Fruit fly (Drosophila melanogaster) whole organism, embryonic: ENCODE measurements around the gene Art2.

ENCODE experiments used
- CG1233 ChIP-seq: fragments of 200-800 bp; sonication (Bioruptor generic); optimal IDR thresholded peaks from 4 replicates; lab custom pipeline; 2018; ENCODE audit warnings: missing biosample characterization, mild to moderate bottlenecking, missing genetic modification characterization
- CG12659 ChIP-seq: fragments of 200-800 bp; sonication (Bioruptor generic); optimal IDR thresholded peaks from 3 replicates; lab custom pipeline; 2017; ENCODE audit warnings: mild to moderate bottlenecking, missing biosample characterization, missing genetic modification reagents, missing genetic modification characterization
- CG14965 ChIP-seq: fragments of 200-800 bp; sonication (Bioruptor generic); optimal IDR thresholded peaks from 2 replicates; lab custom pipeline; 2016; ENCODE audit warnings: missing biosample characterization, missing genetic modification characterization, borderline replicate concordance
- CG16779 ChIP-seq: fragments of 200-800 bp; sonication (Bioruptor generic); IDR thresholded peaks from 2 replicates; pipeline ENCODE4 v1.3.6; 2022; ENCODE audit warnings: missing biosample characterization, missing genetic modification characterization
- CG18262 ChIP-seq: fragments of 200-800 bp; optimal IDR thresholded peaks from 3 replicates; lab custom pipeline; 2019; ENCODE audit warnings: missing biosample characterization, mild to moderate bottlenecking, missing genetic modification characterization, moderate library complexity
- CG2202 ChIP-seq: fragments of 200-800 bp; sonication (Bioruptor generic); optimal IDR thresholded peaks from 2 replicates; lab custom pipeline; 2018; ENCODE audit warnings: missing biosample characterization, mild to moderate bottlenecking, missing genetic modification characterization
- CG2889 ChIP-seq: fragments of 200-800 bp; sonication (Bioruptor generic); IDR thresholded peaks from 3 replicates; pipeline ENCODE4 v1.3.6; 2022; ENCODE audit warnings: missing biosample characterization, missing genetic modification characterization
- CG7963 ChIP-seq: fragments of 200-800 bp; sonication (Bioruptor generic); IDR thresholded peaks from 3 replicates; pipeline ENCODE4 v1.3.6; 2022; ENCODE audit warnings: missing biosample characterization, missing genetic modification characterization; ENCODE audit not compliant: partially characterized antibody
- CG8478 ChIP-seq: fragments of >200 bp; optimal IDR thresholded peaks from 2 replicates; lab custom pipeline; 2018
- CG9609 ChIP-seq: fragments of 200-800 bp; sonication (Bioruptor generic); optimal IDR thresholded peaks from 3 replicates; lab custom pipeline; 2016; ENCODE audit warnings: missing biosample characterization, missing genetic modification characterization
- CG9817 ChIP-seq: fragments of 200-800 bp; sonication (Bioruptor generic); optimal IDR thresholded peaks from 2 replicates; lab custom pipeline; 2018; ENCODE audit warnings: missing biosample characterization, mild to moderate bottlenecking, missing genetic modification characterization, moderate library complexity
- Chrac-16 ChIP-seq: fragments of 200-800 bp; sonication (Bioruptor generic); optimal IDR thresholded peaks from 3 replicates; lab custom pipeline; 2016; ENCODE audit warnings: missing biosample characterization, missing genetic modification characterization
- CoRest ChIP-seq: fragments of 200-800 bp; sonication (Bioruptor generic); optimal IDR thresholded peaks from 3 replicates; lab custom pipeline; 2018; ENCODE audit warnings: missing biosample characterization, mild to moderate bottlenecking, missing genetic modification characterization, moderate library complexity
- Deaf1 ChIP-seq: fragments of 200-800 bp; optimal IDR thresholded peaks from 3 replicates; lab custom pipeline; 2019; ENCODE audit warnings: missing biosample characterization, mild to moderate bottlenecking, missing genetic modification characterization, moderate library complexity
- Doc3 ChIP-seq: fragments of 200-800 bp; sonication (Bioruptor generic); IDR thresholded peaks from 3 replicates; pipeline ENCODE4 v1.3.6; 2022; ENCODE audit warnings: missing biosample characterization, missing genetic modification characterization; ENCODE audit not compliant: partially characterized antibody
- Drgx ChIP-seq: fragments of 200-800 bp; sonication (Bioruptor generic); IDR thresholded peaks from 2 replicates; pipeline ENCODE4 v1.3.6; 2022; ENCODE audit warnings: missing biosample characterization, missing genetic modification characterization
- E2f2 ChIP-seq: fragments of 200-800 bp; sonication (Bioruptor generic); IDR thresholded peaks from 2 replicates; pipeline ENCODE4 v1.3.6; 2022; ENCODE audit warnings: missing biosample characterization, missing genetic modification characterization
- Fer1 ChIP-seq: fragments of 200-800 bp; sonication (Bioruptor generic); optimal IDR thresholded peaks from 2 replicates; lab custom pipeline; 2017; ENCODE audit warnings: missing biosample characterization, mild to moderate bottlenecking, missing genetic modification characterization
- H15 ChIP-seq: fragments of 200-800 bp; sonication (Bioruptor generic); IDR thresholded peaks from 3 replicates; pipeline ENCODE4 v1.3.6; 2022; ENCODE audit warnings: missing biosample characterization, missing genetic modification characterization
- Hmx ChIP-seq: fragments of 200-800 bp; sonication (Bioruptor generic); optimal IDR thresholded peaks from 2 replicates; lab custom pipeline; 2016; ENCODE audit warnings: missing biosample characterization, missing genetic modification characterization
- Lhr ChIP-seq: fragments of 200-800 bp; sonication (Bioruptor generic); optimal IDR thresholded peaks from 3 replicates; lab custom pipeline; 2017; ENCODE audit warnings: mild to moderate bottlenecking, missing biosample characterization, missing genetic modification reagents, missing genetic modification characterization
- Lpt ChIP-seq: fragments of >200 bp; optimal IDR thresholded peaks from 2 replicates; lab custom pipeline; 2018; ENCODE audit warnings: missing biosample characterization, missing genetic modification characterization
- Mad ChIP-seq: fragments of 200-800 bp; sonication (Bioruptor generic); optimal IDR thresholded peaks from 2 replicates; lab custom pipeline; 2016; ENCODE audit warnings: missing biosample characterization, missing genetic modification characterization
- Mes4 ChIP-seq: fragments of 200-800 bp; sonication (Bioruptor generic); optimal IDR thresholded peaks from 2 replicates; lab custom pipeline; 2016; ENCODE audit warnings: missing biosample characterization, missing genetic modification characterization
- NK7.1 ChIP-seq: fragments of 200-800 bp; sonication (Bioruptor generic); optimal IDR thresholded peaks from 3 replicates; lab custom pipeline; 2016; ENCODE audit warnings: missing biosample characterization, missing genetic modification characterization
- Opbp ChIP-seq: fragments of 200-800 bp; sonication (Bioruptor generic); IDR thresholded peaks from 3 replicates; pipeline ENCODE4 v1.3.6; 2022; ENCODE audit warnings: missing biosample characterization, missing genetic modification characterization; ENCODE audit not compliant: partially characterized antibody
- Ravus ChIP-seq: fragments of 200-800 bp; sonication (Bioruptor generic); IDR thresholded peaks from 2 replicates; pipeline ENCODE4 v1.3.6; 2022; ENCODE audit warnings: missing biosample characterization, missing genetic modification characterization
- Sry-δ ChIP-seq: fragments of 200-800 bp; sonication (Bioruptor generic); optimal IDR thresholded peaks from 2 replicates; lab custom pipeline; 2016; ENCODE audit warnings: missing biosample characterization, missing genetic modification characterization
- ab ChIP-seq: fragments of 200-800 bp; sonication (Bioruptor generic); optimal IDR thresholded peaks from 2 replicates; lab custom pipeline; 2016; ENCODE audit warnings: missing biosample characterization, missing genetic modification characterization
- crol ChIP-seq: fragments of 200-800 bp; sonication (Bioruptor generic); IDR thresholded peaks from 2 replicates; pipeline ENCODE4 v1.3.6; 2022; ENCODE audit warnings: missing biosample characterization, missing genetic modification characterization
- cwo ChIP-seq: fragments of 200-800 bp; sonication (Bioruptor generic); optimal IDR thresholded peaks from 3 replicates; lab custom pipeline; 2017; ENCODE audit warnings: missing biosample characterization, missing genetic modification characterization, mild to moderate bottlenecking, moderate library complexity, missing genetic modification reagents
- emc ChIP-seq: fragments of 200-800 bp; sonication (Bioruptor generic); optimal IDR thresholded peaks from 2 replicates; lab custom pipeline; 2016; ENCODE audit warnings: missing biosample characterization, missing genetic modification characterization
- en ChIP-seq: fragments of 200-800 bp; sonication (Bioruptor generic); optimal IDR thresholded peaks from 2 replicates; lab custom pipeline; 2016; ENCODE audit warnings: missing biosample characterization, missing genetic modification characterization
- fru ChIP-seq: fragments of >200 bp; optimal IDR thresholded peaks from 2 replicates; lab custom pipeline; 2017
- grn ChIP-seq: fragments of 200-800 bp; sonication (Bioruptor generic); optimal IDR thresholded peaks from 3 replicates; lab custom pipeline; 2017; ENCODE audit warnings: missing biosample characterization, missing genetic modification characterization
- gt ChIP-seq: fragments of 200-800 bp; sonication (Bioruptor generic); IDR thresholded peaks from 2 replicates; pipeline ENCODE4 v1.3.6; 2022; ENCODE audit warnings: missing biosample characterization, missing genetic modification characterization
- h ChIP-seq: fragments of >200 bp; optimal IDR thresholded peaks from 2 replicates; lab custom pipeline; 2017
- hkb ChIP-seq, 2 experiments: fragments of 200-800 bp in 1 of 2; fragments of >200 bp in 1 of 2; sonication (Bioruptor generic) in 1 of 2; IDR thresholded peaks in 1 of 2; optimal IDR thresholded peaks in 1 of 2; 2 replicates each; pipeline versions ENCODE4 v1.3.6 to Lab custom; 2017 to 2022; ENCODE audit warnings: missing biosample characterization in 1 of 2, missing genetic modification characterization in 1 of 2
- mirr ChIP-seq: fragments of 200-800 bp; sonication (Bioruptor generic); optimal IDR thresholded peaks from 3 replicates; lab custom pipeline; 2018; ENCODE audit warnings: missing biosample characterization, mild to moderate bottlenecking, missing genetic modification characterization
- nerfin-2 ChIP-seq: fragments of 200-800 bp; sonication (Bioruptor generic); IDR thresholded peaks from 2 replicates; pipeline ENCODE4 v1.3.6; 2022; ENCODE audit warnings: missing biosample characterization, missing genetic modification characterization; ENCODE audit not compliant: partially characterized antibody
- onecut ChIP-seq: fragments of 200-800 bp; sonication (Bioruptor generic); IDR thresholded peaks from 2 replicates; pipeline ENCODE4 v1.3.6; 2022; ENCODE audit warnings: missing biosample characterization, missing genetic modification characterization
- phol ChIP-seq: fragments of 200-800 bp; sonication (Bioruptor generic); optimal IDR thresholded peaks from 3 replicates; lab custom pipeline; 2018; ENCODE audit warnings: missing biosample characterization, mild to moderate bottlenecking, missing genetic modification characterization, moderate library complexity
- ranshi ChIP-seq: fragments of 200-800 bp; sonication (Bioruptor generic); IDR thresholded peaks from 2 replicates; pipeline ENCODE4 v1.3.6; 2022; ENCODE audit warnings: missing biosample characterization, missing genetic modification characterization
- row ChIP-seq: fragments of 200-800 bp; sonication (Bioruptor generic); IDR thresholded peaks from 3 replicates; pipeline ENCODE4 v1.3.6; 2022; ENCODE audit warnings: missing biosample characterization, missing genetic modification characterization
- sens ChIP-seq: fragments of 200-800 bp; sonication (Bioruptor generic); peaks from one replicate; lab custom pipeline; 2016; ENCODE audit warnings: missing biosample characterization, missing genetic modification characterization
- slbo ChIP-seq: fragments of 200-800 bp; sonication (Bioruptor generic); IDR thresholded peaks from 2 replicates; pipeline ENCODE4 v1.3.6; 2022; ENCODE audit warnings: missing biosample characterization, missing genetic modification characterization
- slou ChIP-seq: fragments of 200-800 bp; sonication (Bioruptor generic); optimal IDR thresholded peaks from 3 replicates; lab custom pipeline; 2016; ENCODE audit warnings: missing biosample characterization, missing genetic modification characterization
- stwl ChIP-seq: fragments of 200-800 bp; sonication (Bioruptor generic); optimal IDR thresholded peaks from 3 replicates; lab custom pipeline; 2018; ENCODE audit warnings: missing biosample characterization, mild to moderate bottlenecking, missing genetic modification characterization, moderate library complexity
- tin ChIP-seq: fragments of 200-800 bp; sonication (Bioruptor generic); optimal IDR thresholded peaks from 3 replicates; lab custom pipeline; 2016; ENCODE audit warnings: missing biosample characterization, missing genetic modification characterization
- wor ChIP-seq: fragments of 200-800 bp; sonication (Bioruptor generic); IDR thresholded peaks from 2 replicates; pipeline ENCODE4 v1.3.6; 2022; ENCODE audit warnings: missing biosample characterization, missing genetic modification characterization
- zf30C ChIP-seq: fragments of 200-800 bp; sonication (Bioruptor generic); optimal IDR thresholded peaks from 3 replicates; lab custom pipeline; 2018; ENCODE audit warnings: missing biosample characterization, mild to moderate bottlenecking, missing genetic modification characterization

Gene Art2

dm6 chr2L:4282681-4283343, 1.7 kb upstream of the Art2 start, which contains the start of gene tutl (continued):
- TF ChIP-seq CG7963 (GFP tag; lab: Robert Waterston, UW): no peak
- peak; percentile 74; the same call in 2 of the 3 replicates for TF ChIP-seq CG2889
- TF ChIP-seq CG12659 (GFP tag; lab: Kevin White, UChicago): peak; percentile 78
- peak; percentile 80 for TF ChIP-seq en
- TF ChIP-seq hkb (optimal IDR thresholded peaks at IDR 0.05; lab: Kevin White, UChicago): no peak
- peak; percentile 85 for TF ChIP-seq hkb (GFP tag; IDR thresholded peaks at IDR 0.05; lab: Robert Waterston, UW)
- peak; percentile 68 for TF ChIP-seq emc (GFP tag; lab: Kevin White, UChicago)
- TF ChIP-seq Drgx: peak; percentile 57; the same call in 1 of the 2 replicates
- no peak; the same call in 1 of the 2 replicates for TF ChIP-seq nerfin-2 (GFP tag; lab: Robert Waterston, UW)
- peak; percentile 69 for TF ChIP-seq CG16779
- peak; percentile 73 for TF ChIP-seq cwo (GFP tag; lab: Kevin White, UChicago)
- TF ChIP-seq mirr (GFP tag; lab: Kevin White, UChicago): no peak
- no peak for TF ChIP-seq Hmx (GFP tag; lab: Kevin White, UChicago)
- peak; percentile 69 for TF ChIP-seq wor (GFP tag; lab: Robert Waterston, UW)
- TF ChIP-seq grn (GFP tag; lab: Kevin White, UChicago): no peak
- peak; percentile 81 for TF ChIP-seq ranshi (GFP tag; lab: Robert Waterston, UW)
- peak; percentile 85 for TF ChIP-seq Mes4 (GFP tag; lab: Kevin White, UChicago)
- peak; percentile 82 for TF ChIP-seq CG9609 (GFP tag; lab: Kevin White, UChicago)
- TF ChIP-seq Fer1 (GFP tag; lab: Kevin White, UChicago): peak; percentile 73
- peak; percentile 88 for TF ChIP-seq CoRest (tag; lab: Kevin White, UChicago)
- peak; percentile 84 for TF ChIP-seq phol (tag; lab: Kevin White, UChicago)
- TF ChIP-seq stwl (tag; lab: Kevin White, UChicago): peak; percentile 5
- TF ChIP-seq E2f2 (GFP tag; lab: Robert Waterston, UW): peak; percentile 52
- TF ChIP-seq ab (GFP tag; lab: Kevin White, UChicago): peak; percentile 58
- TF ChIP-seq Doc3 (GFP tag; lab: Robert Waterston, UW): no peak
- TF ChIP-seq h (lab: Kevin White, UChicago): no peak
- TF ChIP-seq gt (GFP tag; lab: Robert Waterston, UW): 0 out of 2 replicates have a peak, but pooled peaks have one; percentile 29
- TF ChIP-seq row: peak; percentile 87
- peak; percentile 67 for TF ChIP-seq CG1233 (GFP tag; lab: Kevin White, UChicago)
- peak; percentile 80 for TF ChIP-seq tin (GFP tag; lab: Kevin White, UChicago)
- TF ChIP-seq slou (GFP tag; lab: Kevin White, UChicago): peak; percentile 64
- peak; percentile 47 for TF ChIP-seq Lhr (GFP tag; lab: Kevin White, UChicago)
- peak; percentile 94 for TF ChIP-seq Deaf1 (tag; lab: Kevin White, UChicago)
- TF ChIP-seq CG8478 (lab: Kevin White, UChicago): peak; percentile 83
- peak; percentile 66 for TF ChIP-seq onecut (GFP tag; lab: Robert Waterston, UW)
- peak; percentile 13 for TF ChIP-seq NK7.1 (GFP tag; lab: Kevin White, UChicago)
- peak; percentile 68 for TF ChIP-seq H15 (GFP tag; lab: Robert Waterston, UW)
- 0 out of 3 replicates have a peak, but pooled peaks have one; percentile 40 for TF ChIP-seq Opbp (GFP tag; lab: Robert Waterston, UW)
- TF ChIP-seq crol (GFP tag; lab: Robert Waterston, UW): 0 out of 2 replicates have a peak, but pooled peaks have one; percentile 18
- peak; percentile 67 for TF ChIP-seq CG14965
- TF ChIP-seq fru (lab: Kevin White, UChicago): no peak
- peak; percentile 85 for TF ChIP-seq slbo (GFP tag; lab: Robert Waterston, UW)
- TF ChIP-seq Ravus (GFP tag; lab: Robert Waterston, UW): peak; percentile 50
- TF ChIP-seq zf30C (GFP tag; lab: Kevin White, UChicago): peak; percentile 92
- peak; percentile 88 for TF ChIP-seq CG18262 (tag; lab: Kevin White, UChicago)
- TF ChIP-seq Lpt (GFP tag; lab: Kevin White, UChicago): peak; percentile 15
- peak; percentile 52 for TF ChIP-seq CG9817
- peak; percentile 80 for TF ChIP-seq Chrac-16 (GFP tag; lab: Kevin White, UChicago)
- TF ChIP-seq Sry-δ: peak; percentile 34
- TF ChIP-seq CG2202 (tag; lab: Kevin White, UChicago): peak; percentile 67
- peak; percentile 51 for TF ChIP-seq Mad (GFP tag; lab: Kevin White, UChicago)
- peak; percentile 95 for TF ChIP-seq sens
